Fruit fly (Drosophila melanogaster): ENCODE data around the gene wac.
A peak's percentile ranks its signal among the peaks of the same experiment; 100 is the strongest.

DNA sequence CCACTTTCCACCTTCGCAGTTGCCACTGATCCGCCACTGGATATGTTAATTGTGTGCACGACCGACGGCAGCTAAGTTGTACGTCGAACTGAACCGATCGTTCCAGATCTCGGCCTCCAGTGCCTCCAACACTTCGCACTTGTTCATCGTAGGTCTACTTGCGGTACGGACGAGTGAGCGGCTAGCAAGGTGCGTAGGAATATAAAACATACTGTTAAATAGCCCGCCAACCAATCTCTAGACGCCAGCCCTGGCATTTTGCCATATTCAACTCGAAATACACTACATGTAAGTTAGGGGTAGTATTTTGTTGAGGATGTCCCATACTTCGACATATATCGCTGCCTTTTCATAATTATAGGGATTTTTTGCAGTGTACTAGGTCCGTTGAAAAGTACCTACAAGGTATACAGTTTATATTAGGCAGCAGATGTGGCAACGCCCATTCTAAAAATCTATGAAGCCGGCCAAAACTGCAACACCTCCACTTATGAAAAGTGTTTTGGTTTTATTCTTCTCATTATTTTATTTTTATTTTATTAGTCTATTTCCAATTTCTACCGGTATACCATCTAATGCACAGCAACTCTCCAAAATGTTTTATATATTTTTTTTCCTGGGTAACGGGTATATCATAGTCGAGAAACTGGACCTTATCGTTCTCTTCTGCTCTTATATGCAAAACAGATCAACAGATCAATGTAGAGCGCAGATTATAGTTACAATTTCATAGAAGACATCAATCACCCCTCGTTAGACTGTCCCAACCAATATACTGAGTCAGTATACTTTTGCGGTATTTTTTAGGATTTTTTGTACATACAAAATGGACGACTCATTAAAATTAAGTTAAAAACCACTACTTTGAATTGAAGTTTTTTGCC, 34.7 kb upstream of the wac start, which contains the start of the genes pyx and CG33229:
- no peak for TF ChIP-seq gl (tag; optimal IDR thresholded peaks at IDR 0.05)
- TF ChIP-seq CG13204 (GFP tag; optimal IDR thresholded peaks at IDR 0.05), result no peak
- peak; percentile 66 for TF ChIP-seq Pif1A (GFP tag; optimal IDR thresholded peaks at IDR 0.05)
- TF ChIP-seq CG14655 (GFP tag; optimal IDR thresholded peaks at IDR 0.05), result peak; percentile 88
- peak; percentile 68 for TF ChIP-seq CG17806 (tag; optimal IDR thresholded peaks at IDR 0.05)
- peak; percentile 57; the same call in 1 of the 2 replicates for TF ChIP-seq CG12605 (GFP tag; IDR thresholded peaks at IDR 0.05)
- TF ChIP-seq rn (GFP tag; IDR thresholded peaks at IDR 0.05), result peak; percentile 36; the same call in 1 of the 2 replicates
- TF ChIP-seq fd96Ca (GFP tag; IDR thresholded peaks at IDR 0.05), result peak; percentile 85
- TF ChIP-seq Pif1B (GFP tag; optimal IDR thresholded peaks at IDR 0.05), result no peak
- no peak for TF ChIP-seq D1 (tag; optimal IDR thresholded peaks at IDR 0.05)
- peak; percentile 74 for TF ChIP-seq CG9948 (tag; optimal IDR thresholded peaks at IDR 0.05)
- peak; percentile 67 for TF ChIP-seq Snoo (tag; optimal IDR thresholded peaks at IDR 0.05)
- no peak for TF ChIP-seq EcR (GFP tag; optimal IDR thresholded peaks at IDR 0.05)
